Worm (Caenorhabditis elegans) whole organism, midembryonic: ENCODE data around the gene gcy-34.

Source experiments
- T22C8.4 ChIP-seq: fragments of 200-800 bp; sonication (Bioruptor generic); IDR thresholded peaks from 2 replicates; pipeline ENCODE4 v1.3.6; 2022; ENCODE audit warnings: missing genetic modification characterization, missing compliant biosample characterization
- cog-1 ChIP-seq: sonication (generic microtip); optimal IDR thresholded peaks from 2 replicates; lab custom pipeline; 2016; ENCODE audit warnings: missing genetic modification characterization, missing compliant biosample characterization
- flt-1 ChIP-seq: fragments of 200-800 bp; sonication (Bioruptor generic); IDR thresholded peaks from 2 replicates; pipeline ENCODE4 v1.3.6; 2022; ENCODE audit warnings: missing genetic modification characterization, missing compliant biosample characterization
- klf-2 ChIP-seq: fragments of 200-800 bp; sonication (Bioruptor generic); conservative IDR thresholded peaks from 2 replicates; pipeline ENCODE4 v1.3.6; 2022; ENCODE audit warnings: missing genetic modification reagents, missing genetic modification characterization, missing compliant biosample characterization
- med-1 ChIP-seq: sonication (generic microtip); optimal IDR thresholded peaks from 2 replicates; lab custom pipeline; 2017; ENCODE audit warnings: missing genetic modification characterization, mild to moderate bottlenecking, missing compliant biosample characterization, antibody characterized with exemption, missing genetic modification reagents; ENCODE audit not compliant: insufficient read depth
- ref-1 ChIP-seq: fragments of 200-800 bp; sonication (Bioruptor generic); conservative IDR thresholded peaks from 2 replicates; pipeline ENCODE4 v1.3.6; 2022; ENCODE audit warnings: missing genetic modification reagents, missing genetic modification characterization, missing compliant biosample characterization
- tab-1 ChIP-seq: fragments of 200-800 bp; sonication (Bioruptor generic); IDR thresholded peaks from 2 replicates; pipeline ENCODE4 v1.3.6; 2022; ENCODE audit warnings: missing genetic modification characterization, missing compliant biosample characterization
- ztf-23 ChIP-seq: fragments of 200-800 bp; sonication (Bioruptor generic); IDR thresholded peaks from 2 replicates; pipeline ENCODE4 v1.3.6; 2022; ENCODE audit warnings: missing genetic modification reagents, missing genetic modification characterization, missing compliant biosample characterization
- ztf-29 ChIP-seq: fragments of 200-800 bp; sonication (Bioruptor generic); IDR thresholded peaks from 2 replicates; pipeline ENCODE4 v1.3.6; 2022; ENCODE audit warnings: missing genetic modification reagents, missing genetic modification characterization, missing compliant biosample characterization

gcy-34 gene

DNA sequence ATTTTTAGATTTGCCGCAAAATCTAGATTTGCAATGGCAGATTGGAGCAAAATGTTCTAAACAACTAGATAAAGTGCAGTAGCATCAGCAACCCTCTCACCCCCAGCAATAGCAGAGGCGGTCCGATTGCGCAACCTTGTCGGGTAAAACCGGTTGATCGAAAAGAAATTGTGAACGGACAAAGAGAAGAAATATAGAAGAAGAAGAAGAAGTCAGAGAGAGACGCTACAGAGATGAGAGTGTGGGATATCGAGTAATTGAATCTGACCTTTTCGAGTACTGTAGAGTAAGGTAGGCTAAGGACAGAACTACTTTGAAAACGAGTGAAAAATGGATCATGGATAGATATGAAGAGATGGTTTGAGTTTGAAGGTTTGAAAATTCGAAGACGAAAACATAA lies 9.8 kb downstream of the gcy-34 start:
- TF ChIP-seq ztf-29: no peak
- TF ChIP-seq T22C8.4 (GFP tag; lab: Robert Waterston, UW): no peak
- no peak for TF ChIP-seq med-1 (GFP tag; lab: Kevin White, UChicago)
- no peak for TF ChIP-seq ztf-23
- no peak for TF ChIP-seq tab-1 (GFP tag; lab: Robert Waterston, UW)
- TF ChIP-seq klf-2 (GFP tag; lab: Robert Waterston, UW): no peak
- no peak for TF ChIP-seq flt-1 (GFP tag; lab: Robert Waterston, UW)
- no peak for TF ChIP-seq ref-1 (GFP tag; lab: Robert Waterston, UW)
- TF ChIP-seq cog-1 (tag; lab: Kevin White, UChicago): no peak

- TF ChIP-seq tab-1 (GFP tag; lab: Robert Waterston, UW): no peak
- TF ChIP-seq flt-1 (GFP tag; lab: Robert Waterston, UW): peak; percentile 59; the same call in 1 of the 2 replicates
Observed at ce11 chrV:13374532-13374931, 11.2 kb downstream of the gcy-34 start.

DNA sequence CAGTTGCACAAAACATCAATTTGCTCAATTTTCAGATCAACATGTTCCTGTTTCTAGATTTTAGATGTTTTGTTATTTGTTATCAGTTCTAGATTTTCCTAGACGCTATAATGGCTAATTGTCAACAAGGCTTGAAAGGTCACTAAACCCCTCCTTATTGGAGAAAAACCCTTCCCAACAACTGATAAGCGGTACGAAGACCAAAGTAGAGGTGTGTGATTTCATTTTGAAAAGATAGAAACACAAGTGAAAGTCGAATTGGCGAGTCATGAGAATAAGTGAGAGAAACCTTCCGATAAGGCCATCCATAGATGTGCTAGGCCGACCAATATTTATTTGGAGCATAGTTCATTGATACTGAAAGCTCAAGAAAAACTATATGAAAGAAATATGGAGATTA lies 12.1 kb downstream of the gcy-34 start:
- TF ChIP-seq tab-1 (GFP tag; lab: Robert Waterston, UW) (no peak), T22C8.4 (GFP tag; lab: Robert Waterston, UW) (no peak), flt-1 (GFP tag; lab: Robert Waterston, UW) (no peak), cog-1 (tag; lab: Kevin White, UChicago) (no peak), ztf-29 (no peak), ref-1 (GFP tag; lab: Robert Waterston, UW) (no peak)

ce11 chrV:13372821-13373220 lies 12.9 kb downstream of the gcy-34 start:
- TF ChIP-seq tab-1 (GFP tag; lab: Robert Waterston, UW) (no peak), ref-1 (GFP tag; lab: Robert Waterston, UW) (no peak), T22C8.4 (GFP tag; lab: Robert Waterston, UW) (no peak), klf-2 (GFP tag; lab: Robert Waterston, UW) (no peak), ztf-29 (no peak), cog-1 (tag; lab: Kevin White, UChicago) (no peak), ztf-23 (no peak), flt-1 (GFP tag; lab: Robert Waterston, UW) (no peak), med-1 (GFP tag; lab: Kevin White, UChicago) (no peak)

DNA sequence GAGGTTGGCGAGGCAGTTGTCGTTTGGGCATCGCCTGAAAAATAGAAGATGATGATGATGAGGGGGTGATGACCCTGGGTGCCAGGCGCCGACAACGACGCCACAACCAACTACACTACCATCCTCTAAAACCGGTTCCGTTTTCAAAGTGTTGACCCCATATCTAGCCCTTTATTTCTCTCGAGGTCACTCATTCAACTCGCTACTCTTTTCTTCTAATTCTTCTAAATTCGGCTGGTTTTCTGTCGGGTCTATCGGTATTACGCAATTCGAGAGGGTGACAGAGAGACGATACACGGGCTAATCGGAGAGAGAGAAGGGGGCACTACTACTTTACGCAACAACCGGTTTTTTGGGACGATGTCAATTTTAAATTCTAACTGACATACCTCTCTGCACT lies 14.4 kb downstream of the gcy-34 start:
- no peak for TF ChIP-seq med-1 (GFP tag; lab: Kevin White, UChicago)
- no peak for TF ChIP-seq ztf-23
- no peak for TF ChIP-seq klf-2 (GFP tag; lab: Robert Waterston, UW)
- no peak for TF ChIP-seq flt-1 (GFP tag; lab: Robert Waterston, UW)
- no peak for TF ChIP-seq T22C8.4 (GFP tag; lab: Robert Waterston, UW)
- no peak for TF ChIP-seq ref-1 (GFP tag; lab: Robert Waterston, UW)
- no peak for TF ChIP-seq tab-1 (GFP tag; lab: Robert Waterston, UW)
- no peak for TF ChIP-seq ztf-29
- no peak for TF ChIP-seq cog-1 (tag; lab: Kevin White, UChicago)

- TF ChIP-seq tab-1 (GFP tag; lab: Robert Waterston, UW): no peak
- no peak for TF ChIP-seq ztf-23
- no peak for TF ChIP-seq ref-1 (GFP tag; lab: Robert Waterston, UW)
- no peak for TF ChIP-seq cog-1 (tag; lab: Kevin White, UChicago)
- TF ChIP-seq klf-2 (GFP tag; lab: Robert Waterston, UW): no peak
- TF ChIP-seq T22C8.4 (GFP tag; lab: Robert Waterston, UW): no peak
- no peak for TF ChIP-seq flt-1 (GFP tag; lab: Robert Waterston, UW)
- TF ChIP-seq ztf-29: no peak
- TF ChIP-seq med-1 (GFP tag; lab: Kevin White, UChicago): no peak
Observed at ce11 chrV:13370265-13370664, 15.4 kb downstream of the gcy-34 start.

ce11 chrV:13369663-13370062 lies 16.0 kb downstream of the gcy-34 start:
- TF ChIP-seq cog-1 (tag; lab: Kevin White, UChicago): no peak

ce11 chrV:13367024-13367423 lies 18.7 kb downstream of the gcy-34 start, which contains the start of gene srx-125:
Gene srx-125 (plus strand): TSS chrV:13367324.
- TF ChIP-seq cog-1 (tag; lab: Kevin White, UChicago) (no peak), ztf-23 (no peak), flt-1 (GFP tag; lab: Robert Waterston, UW) (no peak), ref-1 (GFP tag; lab: Robert Waterston, UW) (no peak), ztf-29 (no peak), med-1 (GFP tag; lab: Kevin White, UChicago) (no peak), klf-2 (GFP tag; lab: Robert Waterston, UW) (no peak), T22C8.4 (GFP tag; lab: Robert Waterston, UW) (no peak), tab-1 (GFP tag; lab: Robert Waterston, UW) (no peak)

ce11 chrV:13366488-13366887 lies 19.2 kb downstream of the gcy-34 start:
- TF ChIP-seq tab-1 (GFP tag; lab: Robert Waterston, UW) (no peak), ztf-29 (no peak), T22C8.4 (GFP tag; lab: Robert Waterston, UW) (no peak), ref-1 (GFP tag; lab: Robert Waterston, UW) (no peak), flt-1 (GFP tag; lab: Robert Waterston, UW) (no peak), med-1 (GFP tag; lab: Kevin White, UChicago) (no peak)

ce11 chrV:13364227-13364626 lies 21.5 kb downstream of the gcy-34 start:
- TF ChIP-seq klf-2 (GFP tag; lab: Robert Waterston, UW) (no peak), ref-1 (GFP tag; lab: Robert Waterston, UW) (no peak), ztf-29 (no peak), med-1 (GFP tag; lab: Kevin White, UChicago) (no peak), ztf-23 (no peak), cog-1 (tag; lab: Kevin White, UChicago) (no peak), tab-1 (GFP tag; lab: Robert Waterston, UW) (no peak), T22C8.4 (GFP tag; lab: Robert Waterston, UW) (no peak), flt-1 (GFP tag; lab: Robert Waterston, UW) (no peak)
